Fruit fly (Drosophila melanogaster) whole organism, adult: ENCODE measurements around the gene eIF3a.

ENCODE experiments used
- CG14711 ChIP-seq: fragments of 200-800 bp; sonication (Bioruptor generic); optimal IDR thresholded peaks from 2 replicates; lab custom pipeline; 2018; ENCODE audit warnings: missing biosample characterization, mild to moderate bottlenecking, missing genetic modification characterization, moderate library complexity
- CG1620 ChIP-seq: fragments of 200-800 bp; sonication (Bioruptor generic); optimal IDR thresholded peaks from 2 replicates; lab custom pipeline; 2016; ENCODE audit warnings: missing biosample characterization, missing genetic modification characterization
- CG5204 ChIP-seq: fragments of 200-800 bp; sonication (Bioruptor generic); optimal IDR thresholded peaks from 2 replicates; lab custom pipeline; 2016; ENCODE audit warnings: missing biosample characterization, missing genetic modification characterization
- Clk ChIP-seq: fragments of 200-800 bp; sonication (Bioruptor generic); optimal IDR thresholded peaks from 2 replicates; lab custom pipeline; 2017; ENCODE audit warnings: missing biosample characterization, missing genetic modification characterization
- Hr96 ChIP-seq: fragments of 200-800 bp; sonication (Bioruptor generic); optimal IDR thresholded peaks from 2 replicates; lab custom pipeline; 2016; ENCODE audit warnings: missing biosample characterization, missing genetic modification characterization
- Mnt ChIP-seq: fragments of 200-800 bp; sonication (Bioruptor generic); optimal IDR thresholded peaks from 2 replicates; lab custom pipeline; 2016; ENCODE audit warnings: missing biosample characterization, mild to moderate bottlenecking, missing genetic modification characterization
- bab1 ChIP-seq: fragments of 200-800 bp; sonication (Bioruptor generic); optimal IDR thresholded peaks from 3 replicates; lab custom pipeline; 2019; ENCODE audit warnings: missing biosample characterization, mild to moderate bottlenecking, missing genetic modification characterization, moderate library complexity
- kay ChIP-seq: fragments of 200-800 bp; sonication (Bioruptor generic); peaks from one replicate; lab custom pipeline; 2016; ENCODE audit warnings: missing biosample characterization, missing genetic modification characterization, borderline replicate concordance
- ovo ChIP-seq: fragments of 200-800 bp; sonication (Bioruptor generic); optimal IDR thresholded peaks from 2 replicates; lab custom pipeline; 2016; ENCODE audit warnings: missing biosample characterization, missing genetic modification characterization
- pad ChIP-seq: fragments of 200-800 bp; sonication (Bioruptor generic); optimal IDR thresholded peaks from 3 replicates; lab custom pipeline; 2017; ENCODE audit warnings: missing biosample characterization, missing genetic modification characterization, mild to moderate bottlenecking, moderate library complexity, missing genetic modification reagents

- TF ChIP-seq Clk (GFP tag; lab: Kevin White, UChicago) (no peak), CG5204 (GFP tag; lab: Kevin White, UChicago) (no peak), CG14711 (tag; lab: Kevin White, UChicago) (no peak), bab1 (GFP tag; lab: Kevin White, UChicago) (no peak), Mnt (GFP tag; lab: Kevin White, UChicago) (no peak), ovo (no peak), CG1620 (no peak), Hr96 (no peak), pad (no peak), kay (no peak)
These were observed 38.9 kb upstream of the eIF3a start for dm6 chr3R:4472694-4472975.
